Worm (Caenorhabditis elegans) whole organism, late embryonic: Measurements from ENCODE around the gene dbt-1.

Experiments
- C08G9.2 ChIP-seq: sonication (generic microtip); optimal IDR thresholded peaks from 2 replicates; lab custom pipeline; 2016; ENCODE audit warnings: mild to moderate bottlenecking, missing genetic modification characterization, moderate library complexity, missing compliant biosample characterization
- K02D7.2 ChIP-seq: sonication (generic microtip); optimal IDR thresholded peaks from 2 replicates; lab custom pipeline; 2017; ENCODE audit warnings: mild to moderate bottlenecking, missing genetic modification characterization, missing compliant biosample characterization
- K09A11.1 ChIP-seq: sonication (generic microtip); optimal IDR thresholded peaks from 2 replicates; lab custom pipeline; 2017; ENCODE audit warnings: antibody characterized with exemption, mild to moderate bottlenecking, missing genetic modification characterization, missing compliant biosample characterization; ENCODE audit not compliant: insufficient read depth
- ahr-1 ChIP-seq: sonication (generic microtip); optimal IDR thresholded peaks from 2 replicates; lab custom pipeline; 2016; ENCODE audit warnings: missing genetic modification characterization, missing compliant biosample characterization
- ceh-14 ChIP-seq: sonication (generic microtip); optimal IDR thresholded peaks from 2 replicates; lab custom pipeline; 2016; ENCODE audit warnings: missing genotype, missing genetic modification characterization, missing compliant biosample characterization
- ceh-18 ChIP-seq: sonication (generic microtip); optimal IDR thresholded peaks from 2 replicates; lab custom pipeline; 2016; ENCODE audit warnings: missing genetic modification characterization, missing compliant biosample characterization
- ceh-19 ChIP-seq: fragments of 200-800 bp; sonication (Bioruptor generic); optimal IDR thresholded peaks from 2 replicates; lab custom pipeline; 2018; ENCODE audit warnings: mild to moderate bottlenecking, missing genetic modification characterization, missing compliant biosample characterization
- ceh-2 ChIP-seq: sonication (generic microtip); optimal IDR thresholded peaks from 2 replicates; lab custom pipeline; 2016; ENCODE audit warnings: missing genotype, missing genetic modification characterization, missing compliant biosample characterization
- ceh-30 ChIP-seq: fragments of 150-350 bp; optimal IDR thresholded peaks from 2 replicates; lab custom pipeline; 2014; ENCODE audit warnings: missing biosample characterization, missing genetic modification characterization
- ceh-31 ChIP-seq: sonication (generic microtip); optimal IDR thresholded peaks from 2 replicates; lab custom pipeline; 2016; ENCODE audit warnings: missing genetic modification characterization, missing compliant biosample characterization
- ceh-48 ChIP-seq: sonication (generic microtip); optimal IDR thresholded peaks from 2 replicates; lab custom pipeline; 2016; ENCODE audit warnings: missing genetic modification characterization, inconsistent platforms, missing compliant biosample characterization
- ceh-6 ChIP-seq: fragments of 200-800 bp; sonication (Bioruptor generic); optimal IDR thresholded peaks from 2 replicates; lab custom pipeline; 2018; ENCODE audit warnings: mild to moderate bottlenecking, missing genetic modification characterization, missing compliant biosample characterization
- ceh-9 ChIP-seq: sonication (generic microtip); optimal IDR thresholded peaks from 2 replicates; lab custom pipeline; 2016; ENCODE audit warnings: mild to moderate bottlenecking, missing genetic modification characterization, inconsistent platforms, missing compliant biosample characterization
- dmd-4 ChIP-seq: sonication (generic microtip); optimal IDR thresholded peaks from 2 replicates; lab custom pipeline; 2016; ENCODE audit warnings: borderline replicate concordance, missing genetic modification characterization, missing compliant biosample characterization
- elt-4 ChIP-seq: sonication (generic microtip); optimal IDR thresholded peaks from 2 replicates; lab custom pipeline; 2016; ENCODE audit warnings: missing genetic modification characterization, missing compliant biosample characterization
- ets-4 ChIP-seq: sonication (generic microtip); optimal IDR thresholded peaks from 2 replicates; lab custom pipeline; 2016; ENCODE audit warnings: missing genetic modification characterization, missing compliant biosample characterization
- fax-1 ChIP-seq: sonication (generic microtip); optimal IDR thresholded peaks from 2 replicates; lab custom pipeline; 2016; ENCODE audit warnings: missing genotype, missing genetic modification characterization, missing compliant biosample characterization
- fkh-6 ChIP-seq: sonication (generic microtip); optimal IDR thresholded peaks from 2 replicates; lab custom pipeline; 2016; ENCODE audit warnings: missing genetic modification characterization, missing compliant biosample characterization
- hlh-15 ChIP-seq: sonication (generic microtip); optimal IDR thresholded peaks from 2 replicates; lab custom pipeline; 2016; ENCODE audit warnings: missing genetic modification characterization, missing compliant biosample characterization
- lim-6 ChIP-seq: sonication (generic microtip); optimal IDR thresholded peaks from 2 replicates; lab custom pipeline; 2016; ENCODE audit warnings: missing genetic modification characterization, missing compliant biosample characterization
- madf-2 ChIP-seq: sonication (generic microtip); optimal IDR thresholded peaks from 2 replicates; lab custom pipeline; 2017; ENCODE audit warnings: missing genetic modification characterization, missing compliant biosample characterization
- odd-2 ChIP-seq: sonication (generic microtip); optimal IDR thresholded peaks from 2 replicates; lab custom pipeline; 2017; ENCODE audit warnings: antibody characterized with exemption, mild to moderate bottlenecking, missing genetic modification characterization, missing compliant biosample characterization
- pag-3 ChIP-seq: sonication (generic microtip); optimal IDR thresholded peaks from 2 replicates; lab custom pipeline; 2016; ENCODE audit warnings: missing compliant biosample characterization, missing genetic modification characterization, borderline replicate concordance
- pat-9 ChIP-seq: fragments of 200-800 bp; sonication (Bioruptor generic); optimal IDR thresholded peaks from 2 replicates; lab custom pipeline; 2018; ENCODE audit warnings: mild to moderate bottlenecking, missing genetic modification characterization, moderate library complexity, missing compliant biosample characterization
- pax-1 ChIP-seq: fragments of 150-350 bp; optimal IDR thresholded peaks from 2 replicates; lab custom pipeline; 2014; ENCODE audit warnings: missing biosample characterization, missing genetic modification characterization
- pha-2 ChIP-seq: sonication (generic microtip); optimal IDR thresholded peaks from 2 replicates; lab custom pipeline; 2017; ENCODE audit warnings: mild to moderate bottlenecking, missing genetic modification characterization, missing compliant biosample characterization
- pros-1 ChIP-seq: fragments of 150-350 bp; optimal IDR thresholded peaks from 2 replicates; lab custom pipeline; 2014; ENCODE audit warnings: missing biosample characterization, missing genetic modification reagents, missing genetic modification characterization
- rnt-1 ChIP-seq: sonication (generic microtip); optimal IDR thresholded peaks from 2 replicates; lab custom pipeline; 2016; ENCODE audit warnings: missing genetic modification characterization, missing compliant biosample characterization
- sox-2 ChIP-seq: fragments of 200-800 bp; sonication (Bioruptor generic); IDR thresholded peaks from 2 replicates; pipeline ENCODE4 v1.3.6; 2022; ENCODE audit warnings: missing genetic modification reagents, missing genetic modification characterization, missing compliant biosample characterization
- syd-9 ChIP-seq: sonication (generic microtip); optimal IDR thresholded peaks from 2 replicates; lab custom pipeline; 2016; ENCODE audit warnings: mild to moderate bottlenecking, missing genetic modification characterization, moderate library complexity, missing compliant biosample characterization
- tbx-2 ChIP-seq: sonication (generic microtip); optimal IDR thresholded peaks from 2 replicates; lab custom pipeline; 2016; ENCODE audit warnings: missing genetic modification characterization, missing compliant biosample characterization
- tbx-7 ChIP-seq: sonication (generic microtip); optimal IDR thresholded peaks from 2 replicates; lab custom pipeline; 2016; ENCODE audit warnings: missing genotype, missing genetic modification characterization, missing compliant biosample characterization
- ttx-3 ChIP-seq: sonication (generic microtip); optimal IDR thresholded peaks from 2 replicates; lab custom pipeline; 2016; ENCODE audit warnings: missing genetic modification reagents, missing genetic modification characterization, missing compliant biosample characterization
- unc-42 ChIP-seq: sonication (generic microtip); optimal IDR thresholded peaks from 2 replicates; lab custom pipeline; 2016; ENCODE audit warnings: missing genotype, missing genetic modification characterization, missing compliant biosample characterization
- unc-86 ChIP-seq: sonication (generic microtip); optimal IDR thresholded peaks from 2 replicates; lab custom pipeline; 2016; ENCODE audit warnings: missing genetic modification characterization, missing compliant biosample characterization
- zip-5 ChIP-seq: sonication (generic microtip); optimal IDR thresholded peaks from 2 replicates; lab custom pipeline; 2016; ENCODE audit warnings: missing genetic modification characterization, missing compliant biosample characterization

The dbt-1 gene

ce11 chrII:7920178-7920577, 24.8 kb downstream of the dbt-1 start:
- no peak for TF ChIP-seq ceh-9 (tag; lab: Kevin White, UChicago)
- TF ChIP-seq lim-6 (tag; lab: Kevin White, UChicago), result no peak
- peak; percentile 37 for TF ChIP-seq unc-42 (tag; lab: Kevin White, UChicago)
- no peak for TF ChIP-seq K02D7.2 (tag; lab: Kevin White, UChicago)
- TF ChIP-seq ahr-1 (tag; lab: Kevin White, UChicago), result no peak
- TF ChIP-seq pag-3 (tag; lab: Kevin White, UChicago), result no peak
- TF ChIP-seq ceh-2 (tag; lab: Kevin White, UChicago), result no peak

- TF ChIP-seq ets-4 (no peak), odd-2 (tag; lab: Kevin White, UChicago) (no peak), tbx-7 (tag; lab: Kevin White, UChicago) (no peak), dmd-4 (tag; lab: Kevin White, UChicago) (no peak), K09A11.1 (tag; lab: Kevin White, UChicago) (no peak), ceh-14 (tag; lab: Kevin White, UChicago) (no peak), ceh-48 (tag; lab: Kevin White, UChicago) (no peak), ceh-31 (tag; lab: Kevin White, UChicago) (no peak), rnt-1 (no peak), zip-5 (tag; lab: Kevin White, UChicago) (no peak), ceh-30 (tag; lab: Kevin White, UChicago) (no peak)
- TF ChIP-seq, all 69 proteins: peak for 0
Measured at ce11 chrII:7911015-7911414, 34.0 kb downstream of the dbt-1 start, which contains the start of gene ZK675.4. Gene ZK675.4, plus strand, starts transcription at chrII:7911315.

- no peak for TF ChIP-seq ceh-14 (tag; lab: Kevin White, UChicago)
- TF ChIP-seq pax-1 (tag; lab: Kevin White, UChicago), result no peak
- TF ChIP-seq tbx-2 (tag; lab: Kevin White, UChicago), result no peak
- TF ChIP-seq ceh-30 (tag; lab: Kevin White, UChicago), result no peak
Measured at ce11 chrII:7907539-7907997, 37.4 kb downstream of the dbt-1 start, which contains the start of gene best-23. Gene best-23, minus strand, starts transcription at chrII:7907589.

ce11 chrII:7901990-7902389, 43.0 kb downstream of the dbt-1 start:
- no peak for TF ChIP-seq pat-9
- no peak for TF ChIP-seq ets-4
- no peak for TF ChIP-seq hlh-15 (tag; lab: Kevin White, UChicago)
- TF ChIP-seq, all 69 proteins: peak for 0

- TF ChIP-seq syd-9 (tag; lab: Kevin White, UChicago), result no peak
- no peak for TF ChIP-seq elt-4 (tag; lab: Kevin White, UChicago)
- TF ChIP-seq sox-2, result no peak
- no peak for TF ChIP-seq fax-1 (tag; lab: Kevin White, UChicago)
- no peak for TF ChIP-seq ceh-2 (tag; lab: Kevin White, UChicago)
- TF ChIP-seq ceh-18 (tag; lab: Kevin White, UChicago), result no peak
- no peak for TF ChIP-seq lim-6 (tag; lab: Kevin White, UChicago)
- no peak for TF ChIP-seq pros-1 (tag; lab: Kevin White, UChicago)
- TF ChIP-seq ceh-19, result no peak
- TF ChIP-seq unc-42 (tag; lab: Kevin White, UChicago), result no peak
- TF ChIP-seq unc-86 (tag; lab: Kevin White, UChicago), result no peak
- no peak for TF ChIP-seq tbx-2 (tag; lab: Kevin White, UChicago)
- no peak for TF ChIP-seq fkh-6
- no peak for TF ChIP-seq ceh-48 (tag; lab: Kevin White, UChicago)
- no peak for TF ChIP-seq C08G9.2
- TF ChIP-seq ttx-3 (tag; lab: Kevin White, UChicago), result no peak
- TF ChIP-seq ceh-6, result no peak
- TF ChIP-seq pha-2 (tag; lab: Kevin White, UChicago), result no peak
- no peak for TF ChIP-seq madf-2 (tag; lab: Kevin White, UChicago)
- TF ChIP-seq ceh-30 (tag; lab: Kevin White, UChicago), result no peak
Measured at ce11 chrII:7900762-7901161, 44.2 kb downstream of the dbt-1 start.
